Worm (Caenorhabditis elegans) whole organism, L2 larva: Measurements from ENCODE around the gene R04E5.7.

Experiments used
- C34F6.9 ChIP-seq: fragments of 150-350 bp; optimal IDR thresholded peaks from 2 replicates; lab custom pipeline; 2014; ENCODE audit warnings: missing biosample characterization, missing genetic modification characterization
- F13H6.1 ChIP-seq: sonication (generic microtip); optimal IDR thresholded peaks from 2 replicates; lab custom pipeline; 2016; ENCODE audit warnings: missing genetic modification characterization, missing compliant biosample characterization
- R02D3.7 ChIP-seq: fragments of 150-350 bp; optimal IDR thresholded peaks from 2 replicates; lab custom pipeline; 2014; ENCODE audit warnings: missing biosample characterization, missing genetic modification characterization
- Y55F3AM.14 ChIP-seq: fragments of 200-800 bp; sonication (Bioruptor generic); optimal IDR thresholded peaks from 2 replicates; lab custom pipeline; 2018; ENCODE audit warnings: mild to moderate bottlenecking, missing genetic modification characterization, missing compliant biosample characterization
- ZK546.5 ChIP-seq: sonication (generic microtip); optimal IDR thresholded peaks from 2 replicates; lab custom pipeline; 2017; ENCODE audit warnings: missing biosample characterization, missing genetic modification characterization
- alr-1 ChIP-seq: fragments of 150-350 bp; optimal IDR thresholded peaks from 2 replicates; lab custom pipeline; 2014; ENCODE audit warnings: missing biosample characterization, missing genetic modification characterization
- aly-2 ChIP-seq: fragments of 150-350 bp; optimal IDR thresholded peaks from 2 replicates; lab custom pipeline; 2014; ENCODE audit warnings: missing biosample characterization, missing genetic modification characterization
- ama-1 ChIP-seq: fragments of 150-350 bp; optimal IDR thresholded peaks from 2 replicates; lab custom pipeline; 2018; ENCODE audit warnings: inconsistent platforms
- blmp-1 ChIP-seq: sonication (generic microtip); optimal IDR thresholded peaks from 2 replicates; lab custom pipeline; 2017; ENCODE audit warnings: missing genetic modification characterization, mild to moderate bottlenecking, missing compliant biosample characterization, antibody characterized with exemption, moderate library complexity; ENCODE audit not compliant: insufficient read depth
- ceh-16 ChIP-seq: fragments of 150-350 bp; optimal IDR thresholded peaks from 2 replicates; lab custom pipeline; 2014; ENCODE audit warnings: missing biosample characterization, missing genetic modification characterization
- ceh-82 ChIP-seq: fragments of 150-350 bp; optimal IDR thresholded peaks from 2 replicates; lab custom pipeline; 2014; ENCODE audit warnings: missing biosample characterization, missing genetic modification characterization
- crh-2 ChIP-seq: sonication (generic microtip); optimal IDR thresholded peaks from 2 replicates; lab custom pipeline; 2017; ENCODE audit warnings: missing biosample characterization, missing genetic modification characterization
- dmd-4 ChIP-seq: sonication (generic microtip); optimal IDR thresholded peaks from 2 replicates; lab custom pipeline; 2017; ENCODE audit warnings: missing biosample characterization, missing genetic modification characterization
- egl-27 ChIP-seq: sonication (generic microtip); optimal IDR thresholded peaks from 3 replicates; lab custom pipeline; 2017; ENCODE audit warnings: missing biosample characterization, missing genetic modification reagents, missing genetic modification characterization
- elt-1 ChIP-seq: fragments of 150-350 bp; optimal IDR thresholded peaks from 2 replicates; lab custom pipeline; 2014; ENCODE audit warnings: missing biosample characterization, missing genetic modification characterization
- elt-3 ChIP-seq: sonication (generic microtip); optimal IDR thresholded peaks from 2 replicates; lab custom pipeline; 2017; ENCODE audit warnings: missing biosample characterization, missing genetic modification characterization
- fos-1 ChIP-seq: fragments of 150-350 bp; optimal IDR thresholded peaks from 2 replicates; lab custom pipeline; 2014; ENCODE audit warnings: missing biosample characterization, missing genetic modification characterization
- gmeb-1 ChIP-seq: fragments of 150-350 bp; optimal IDR thresholded peaks from 2 replicates; lab custom pipeline; 2014; ENCODE audit warnings: missing biosample characterization, missing genetic modification characterization
- lin-11 ChIP-seq: fragments of 150-350 bp; sonication (generic microtip); optimal IDR thresholded peaks from 2 replicates; lab custom pipeline; 2014; ENCODE audit warnings: missing biosample characterization, missing genetic modification characterization, inconsistent platforms, mixed read lengths
- lin-13 ChIP-seq: fragments of 150-350 bp; optimal IDR thresholded peaks from 2 replicates; lab custom pipeline; 2014; ENCODE audit warnings: missing biosample characterization, missing genetic modification reagents, missing genetic modification characterization
- lin-39 ChIP-seq: fragments of 150-350 bp; optimal IDR thresholded peaks from 2 replicates; lab custom pipeline; 2014; ENCODE audit warnings: missing biosample characterization, missing genetic modification reagents, missing genetic modification characterization
- lsy-2 ChIP-seq, 2 experiments: fragments of 150-350 bp in 1 of 2; sonication (generic microtip) in 1 of 2; optimal IDR thresholded peaks; 2 replicates each; lab custom pipeline; 2014 to 2017; ENCODE audit warnings: missing biosample characterization in 2 of 2, missing genetic modification characterization in 2 of 2
- mab-5 ChIP-seq: fragments of 150-350 bp; optimal IDR thresholded peaks from 2 replicates; lab custom pipeline; 2014; ENCODE audit warnings: missing biosample characterization, missing genetic modification characterization
- mbf-1 ChIP-seq: sonication (generic microtip); optimal IDR thresholded peaks from 2 replicates; lab custom pipeline; 2017; ENCODE audit warnings: missing biosample characterization, missing genetic modification characterization
- mdl-1 ChIP-seq, 2 experiments: fragments of 150-350 bp in 1 of 2; sonication (generic microtip) in 1 of 2; optimal IDR thresholded peaks; 2 replicates each; lab custom pipeline; 2017; ENCODE audit warnings: missing biosample characterization in 2 of 2, missing genetic modification characterization in 2 of 2
- nhr-10 ChIP-seq: sonication (generic microtip); optimal IDR thresholded peaks from 2 replicates; lab custom pipeline; 2017; ENCODE audit warnings: missing biosample characterization, missing genetic modification characterization
- nhr-11 ChIP-seq: fragments of 150-350 bp; optimal IDR thresholded peaks from 2 replicates; lab custom pipeline; 2014; ENCODE audit warnings: missing biosample characterization, missing genetic modification characterization
- nhr-12 ChIP-seq: fragments of 150-350 bp; optimal IDR thresholded peaks from 2 replicates; lab custom pipeline; 2014; ENCODE audit warnings: missing biosample characterization, missing genetic modification characterization
- nhr-129 ChIP-seq: fragments of 150-350 bp; optimal IDR thresholded peaks from 2 replicates; lab custom pipeline; 2014; ENCODE audit warnings: missing biosample characterization, missing genetic modification characterization
- nhr-21 ChIP-seq: fragments of 150-350 bp; optimal IDR thresholded peaks from 2 replicates; lab custom pipeline; 2014; ENCODE audit warnings: missing biosample characterization, missing genetic modification characterization
- nhr-23 ChIP-seq: fragments of 150-350 bp; optimal IDR thresholded peaks from 2 replicates; lab custom pipeline; 2014; ENCODE audit warnings: missing biosample characterization, missing genetic modification reagents, missing genetic modification characterization
- nhr-237 ChIP-seq: fragments of 150-350 bp; optimal IDR thresholded peaks from 2 replicates; lab custom pipeline; 2014; ENCODE audit warnings: missing biosample characterization, missing genetic modification characterization
- nhr-25 ChIP-seq: fragments of 150-350 bp; sonication (generic microtip); optimal IDR thresholded peaks from 3 replicates; lab custom pipeline; 2014; ENCODE audit warnings: missing biosample characterization, missing genetic modification characterization
- nhr-6 ChIP-seq: fragments of 150-350 bp; optimal IDR thresholded peaks from 2 replicates; lab custom pipeline; 2014; ENCODE audit warnings: missing biosample characterization, missing genetic modification characterization
- nhr-77 ChIP-seq: fragments of 150-350 bp; optimal IDR thresholded peaks from 2 replicates; lab custom pipeline; 2014; ENCODE audit warnings: missing biosample characterization, missing genetic modification characterization
- peb-1 ChIP-seq: fragments of 150-350 bp; optimal IDR thresholded peaks from 2 replicates; lab custom pipeline; 2014; ENCODE audit warnings: missing biosample characterization, missing genetic modification characterization
- sem-4 ChIP-seq: fragments of 150-350 bp; optimal IDR thresholded peaks from 2 replicates; lab custom pipeline; 2014; ENCODE audit warnings: missing biosample characterization, missing genetic modification reagents, missing genetic modification characterization
- sma-3 ChIP-seq: sonication (generic microtip); optimal IDR thresholded peaks from 2 replicates; lab custom pipeline; 2016; ENCODE audit warnings: missing genetic modification reagents, missing genetic modification characterization, missing compliant biosample characterization
- sma-9 ChIP-seq, 2 experiments: fragments of 150-350 bp in 1 of 2; sonication (generic microtip) in 1 of 2; optimal IDR thresholded peaks; 2 replicates each; lab custom pipeline; 2014 to 2016; ENCODE audit warnings: missing genetic modification characterization in 2 of 2, mild to moderate bottlenecking in 1 of 2, missing biosample characterization in 1 of 2, missing compliant biosample characterization in 1 of 2, missing genetic modification reagents in 1 of 2, moderate library complexity in 1 of 2
- snpc-4 ChIP-seq: fragments of 150-350 bp; optimal IDR thresholded peaks from 2 replicates; lab custom pipeline; 2014; ENCODE audit warnings: missing biosample characterization, missing genetic modification characterization
- unc-39 ChIP-seq: fragments of 150-350 bp; optimal IDR thresholded peaks from 2 replicates; lab custom pipeline; 2014; ENCODE audit warnings: missing biosample characterization, missing genetic modification characterization
- unc-55 ChIP-seq: fragments of 150-350 bp; sonication (generic microtip); optimal IDR thresholded peaks from 3 replicates; lab custom pipeline; 2014; ENCODE audit warnings: missing biosample characterization, missing genetic modification reagents, missing genetic modification characterization
- unc-62 ChIP-seq: fragments of 150-350 bp; optimal IDR thresholded peaks from 2 replicates; lab custom pipeline; 2014; ENCODE audit warnings: missing biosample characterization, missing genetic modification reagents, missing genetic modification characterization
- zag-1 ChIP-seq: fragments of 150-350 bp; optimal IDR thresholded peaks from 2 replicates; lab custom pipeline; 2014; ENCODE audit warnings: missing biosample characterization, missing genetic modification characterization
- ztf-1 ChIP-seq: fragments of 200-800 bp; sonication (Bioruptor generic); conservative IDR thresholded peaks from 2 replicates; pipeline ENCODE4 v1.3.6; 2022; ENCODE audit warnings: missing genetic modification characterization, missing compliant biosample characterization
- ztf-11 ChIP-seq: sonication (generic microtip); optimal IDR thresholded peaks from 2 replicates; lab custom pipeline; 2017; ENCODE audit warnings: missing biosample characterization, missing genetic modification characterization
- ztf-4 ChIP-seq: fragments of 150-350 bp; optimal IDR thresholded peaks from 2 replicates; lab custom pipeline; 2014; ENCODE audit warnings: missing biosample characterization, missing genetic modification characterization

The R04E5.7 gene

DNA sequence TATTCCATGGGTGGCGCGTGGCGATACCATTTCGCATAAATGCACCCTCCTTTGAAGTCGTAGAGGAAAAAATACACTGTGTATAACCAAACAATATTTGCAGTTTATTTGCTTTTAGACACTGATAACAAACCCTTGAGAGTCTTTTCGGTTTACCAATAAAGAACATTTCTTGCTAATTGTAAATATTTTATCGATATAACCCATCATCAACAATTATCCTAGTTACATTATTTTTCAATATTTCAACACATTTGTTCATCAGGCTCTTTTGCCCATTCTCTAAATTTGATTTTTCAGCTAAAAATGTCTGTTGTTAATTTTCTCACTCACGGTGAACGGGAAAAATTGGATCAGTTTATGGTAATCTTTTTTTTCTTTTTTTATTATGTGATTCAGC, 46.9 kb upstream of the R04E5.7 start, which contains the start of gene ubc-23:
Gene ubc-23, plus strand, starts transcription at position 301 of the 400 bp plus-strand sequence.
- TF ChIP-seq nhr-11 = no peak
- no peak for TF ChIP-seq sem-4 (tag; lab: Kevin White, UChicago)
- no peak for TF ChIP-seq lsy-2 (tag; optimal IDR thresholded peaks at IDR 0.05; lab: Kevin White, UChicago)
- TF ChIP-seq blmp-1 (tag; lab: Kevin White, UChicago) = no peak
- no peak for TF ChIP-seq zag-1 (tag; lab: Kevin White, UChicago)
- no peak for TF ChIP-seq fos-1 (tag; lab: Kevin White, UChicago)
- TF ChIP-seq nhr-21 (tag; lab: Kevin White, UChicago) = no peak
- TF ChIP-seq aly-2 (tag; lab: Kevin White, UChicago) = no peak
- TF ChIP-seq nhr-77 (tag; lab: Kevin White, UChicago) = no peak

DNA sequence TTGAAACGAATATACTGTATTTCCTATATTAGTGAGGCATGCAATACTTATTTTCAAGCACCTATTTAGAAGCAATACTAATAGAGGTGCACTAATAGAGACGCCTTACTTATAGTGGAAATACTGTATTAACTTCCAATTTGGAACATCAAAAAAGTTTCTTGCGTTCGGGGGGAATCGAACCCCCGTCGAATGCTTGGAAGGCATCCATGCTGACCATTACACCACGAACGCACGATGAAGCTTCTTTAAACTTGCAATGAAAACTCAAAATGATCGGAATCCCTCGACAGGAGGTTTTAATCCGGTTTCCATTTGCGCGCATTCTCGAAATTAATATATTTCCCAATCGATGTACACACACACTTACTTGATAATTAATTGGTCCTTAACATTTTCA, 41.1 kb upstream of the R04E5.7 start:
- TF ChIP-seq elt-3 (tag; lab: Kevin White, UChicago) = no peak
- no peak for TF ChIP-seq sem-4 (tag; lab: Kevin White, UChicago)
- TF ChIP-seq ceh-16 (tag; lab: Kevin White, UChicago) = no peak
- no peak for TF ChIP-seq C34F6.9 (tag; lab: Kevin White, UChicago)
- no peak for TF ChIP-seq nhr-23 (tag; lab: Kevin White, UChicago)

DNA sequence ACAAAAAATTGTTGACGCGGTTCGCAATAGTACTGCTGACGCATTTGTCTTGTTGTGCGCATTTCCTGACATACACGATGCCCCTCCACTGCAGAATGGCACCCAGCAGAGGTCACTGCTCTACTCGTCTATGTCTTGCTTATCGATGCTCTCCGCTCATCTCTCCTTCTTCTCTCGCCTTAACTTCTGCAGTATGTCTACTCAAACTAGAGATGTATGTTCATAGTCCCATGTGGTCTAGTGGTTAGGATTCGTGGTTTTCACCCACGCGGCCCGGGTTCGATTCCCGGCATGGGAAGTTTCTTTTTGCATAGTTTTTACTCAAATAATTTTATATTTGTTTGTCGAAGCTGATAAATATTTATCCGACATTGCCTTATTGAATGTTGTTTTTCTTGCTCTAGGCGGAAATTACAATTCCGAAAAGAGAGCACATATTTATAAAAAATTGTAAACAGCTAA, 38.9 kb upstream of the R04E5.7 start, which contains the start of gene C28G1.2:
Gene C28G1.2, plus strand, starts transcription at position 130 of the 462 bp plus-strand sequence.
- TF ChIP-seq mbf-1 (tag; lab: Kevin White, UChicago) = no peak
- peak; percentile 58 for TF ChIP-seq blmp-1 (tag; lab: Kevin White, UChicago)
- peak; percentile 44 to 85 for TF ChIP-seq mdl-1 (tag; optimal IDR thresholded peaks at IDR 0.05; lab: Kevin White, UChicago)
- peak; percentile 95 for TF ChIP-seq nhr-6 (tag; lab: Kevin White, UChicago)
- peak; percentile 84 to 93 for TF ChIP-seq lsy-2 (tag; optimal IDR thresholded peaks at IDR 0.05; lab: Kevin White, UChicago)
- TF ChIP-seq sma-3 = peak; percentile 91
- TF ChIP-seq dmd-4 = no peak
- TF ChIP-seq F13H6.1 = peak; percentile 95
- peak; percentile 84 for TF ChIP-seq sem-4 (tag; lab: Kevin White, UChicago)
- peak; percentile 62 for TF ChIP-seq peb-1 (tag; lab: Kevin White, UChicago)
- TF ChIP-seq nhr-129 (tag; lab: Kevin White, UChicago) = peak; percentile 97
- TF ChIP-seq nhr-25 (tag; lab: Kevin White, UChicago) = peak; percentile 90
- peak; percentile 94 for TF ChIP-seq egl-27 (tag; lab: Kevin White, UChicago)
- TF ChIP-seq nhr-11 = peak; percentile 69
- peak; percentile 92 for TF ChIP-seq mab-5 (tag; lab: Kevin White, UChicago)
- peak; percentile 90 for TF ChIP-seq C34F6.9 (tag; lab: Kevin White, UChicago)
- peak; percentile 84 for TF ChIP-seq lin-13 (GFP tag; lab: Kevin White, UChicago)
- peak; percentile 57 for TF ChIP-seq lin-39 (tag; lab: Kevin White, UChicago)
- peak; percentile 45 for TF ChIP-seq nhr-10
- peak; percentile 65 for TF ChIP-seq fos-1 (tag; lab: Kevin White, UChicago)
- peak; percentile 28 for TF ChIP-seq ceh-16 (tag; lab: Kevin White, UChicago)
- peak; percentile 79 for TF ChIP-seq ztf-4 (tag; lab: Kevin White, UChicago)
- peak; percentile 91 for TF ChIP-seq unc-55 (GFP tag; lab: Kevin White, UChicago)
- no peak for TF ChIP-seq alr-1 (tag; lab: Kevin White, UChicago)
- TF ChIP-seq ZK546.5 (tag; lab: Kevin White, UChicago) = no peak
- TF ChIP-seq elt-1 (tag; lab: Kevin White, UChicago) = no peak
- TF ChIP-seq nhr-237 (tag; lab: Kevin White, UChicago) = peak; percentile 8
- TF ChIP-seq zag-1 (tag; lab: Kevin White, UChicago) = peak; percentile 59
- peak; percentile 29 for TF ChIP-seq ztf-11
- no peak for TF ChIP-seq R02D3.7 (tag; lab: Kevin White, UChicago)
- TF ChIP-seq nhr-77 (tag; lab: Kevin White, UChicago) = peak; percentile 38
- TF ChIP-seq gmeb-1 (tag; lab: Kevin White, UChicago) = peak; percentile 80
- TF ChIP-seq lin-11 = peak; percentile 85
- no peak for TF ChIP-seq nhr-12
- peak; percentile 9 for TF ChIP-seq ceh-82 (tag; lab: Kevin White, UChicago)
- no peak for TF ChIP-seq ama-1 (lab: Kevin White, UChicago)
- TF ChIP-seq crh-2 = peak; percentile 95
- TF ChIP-seq nhr-21 (tag; lab: Kevin White, UChicago) = peak; percentile 92
- peak; percentile 57 for TF ChIP-seq snpc-4
- TF ChIP-seq sma-9 (GFP tag; optimal IDR thresholded peaks at IDR 0.05; lab: Kevin White, UChicago) = peak; percentile 95
- no peak for TF ChIP-seq sma-9 (tag; optimal IDR thresholded peaks at IDR 0.05; lab: Kevin White, UChicago)
- peak; percentile 44 for TF ChIP-seq unc-62 (GFP tag; lab: Kevin White, UChicago)
- TF ChIP-seq Y55F3AM.14 (GFP tag; lab: Kevin White, UChicago) = peak; percentile 81
- no peak for TF ChIP-seq unc-39 (tag; lab: Kevin White, UChicago)
- TF ChIP-seq ztf-1 (GFP tag; lab: Robert Waterston, UW) = no peak
